Worm (Caenorhabditis elegans): ENCODE data around the gene phf-15.

phf-15 gene

DNA sequence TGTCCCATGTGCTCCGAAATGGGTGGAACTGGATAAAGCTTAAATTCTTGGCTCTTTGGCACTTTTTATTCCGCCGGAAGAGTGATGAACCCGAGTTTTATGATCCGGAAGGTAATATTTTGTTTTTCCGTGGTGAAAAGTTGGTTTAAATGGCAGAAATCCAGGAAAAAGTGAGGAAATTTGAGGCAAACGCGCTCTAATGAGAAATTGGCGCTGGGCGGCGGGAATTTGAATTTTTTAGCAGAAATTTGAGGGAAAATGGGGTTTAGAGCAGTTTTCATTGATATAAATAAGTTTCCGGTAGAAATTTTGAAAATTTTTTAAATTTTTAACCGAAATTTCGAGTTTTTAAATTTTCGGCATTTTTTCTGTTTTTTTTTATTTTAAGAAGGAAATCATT is 11.0 kb upstream of the phf-15 start:
- TF ChIP-seq ztf-1 (GFP tag; conservative IDR thresholded peaks at IDR 0.05), result no peak
- no peak for TF ChIP-seq egl-27 (tag; optimal IDR thresholded peaks at IDR 0.05)
- no peak for TF ChIP-seq alr-1 (tag; optimal IDR thresholded peaks at IDR 0.05)
- no peak for TF ChIP-seq elt-1 (tag; optimal IDR thresholded peaks at IDR 0.05)
- no peak for TF ChIP-seq mdl-1 (tag; optimal IDR thresholded peaks at IDR 0.05)
- TF ChIP-seq nhr-237 (tag; optimal IDR thresholded peaks at IDR 0.05), result no peak
- no peak for TF ChIP-seq C34F6.9 (tag; optimal IDR thresholded peaks at IDR 0.05)
- no peak for TF ChIP-seq R02D3.7 (tag; optimal IDR thresholded peaks at IDR 0.05)
- no peak for TF ChIP-seq ZK546.5 (tag; optimal IDR thresholded peaks at IDR 0.05)

- TF ChIP-seq lsy-2 (tag; optimal IDR thresholded peaks at IDR 0.05) (peak in 1 of 2 experiments; percentile 86), lin-11 (tag; optimal IDR thresholded peaks at IDR 0.05) (no peak)
These were observed 10.5 kb upstream of the phf-15 start for ce11 chrIII:3312111-3312510.

- TF ChIP-seq nhr-21 (tag; optimal IDR thresholded peaks at IDR 0.05) (no peak), sem-4 (tag; optimal IDR thresholded peaks at IDR 0.05) (no peak), sma-9 (GFP tag; optimal IDR thresholded peaks at IDR 0.05) (no peak), sma-9 (tag; optimal IDR thresholded peaks at IDR 0.05) (no peak), C34F6.9 (tag; optimal IDR thresholded peaks at IDR 0.05) (no peak), ztf-11 (tag; optimal IDR thresholded peaks at IDR 0.05) (no peak), Y55F3AM.14 (GFP tag; optimal IDR thresholded peaks at IDR 0.05) (no peak), nhr-11 (tag; optimal IDR thresholded peaks at IDR 0.05) (no peak)
These were observed 4.8 kb upstream of the phf-15 start for ce11 chrIII:3317887-3318286.

ce11 chrIII:3321145-3321544 is 1.5 kb upstream of the phf-15 start, which contains the start of gene Y53G8AR.9:
Gene Y53G8AR.9 (minus strand): TSS chrIII:3321245.
- TF ChIP-seq sma-9 (GFP tag; optimal IDR thresholded peaks at IDR 0.05) (no peak), sma-9 (tag; optimal IDR thresholded peaks at IDR 0.05) (no peak), unc-55 (GFP tag; optimal IDR thresholded peaks at IDR 0.05) (no peak), nhr-21 (tag; optimal IDR thresholded peaks at IDR 0.05) (no peak), alr-1 (tag; optimal IDR thresholded peaks at IDR 0.05) (no peak), F13H6.1 (tag; optimal IDR thresholded peaks at IDR 0.05) (no peak), nhr-12 (tag; optimal IDR thresholded peaks at IDR 0.05) (no peak), skn-1 (tag; optimal IDR thresholded peaks at IDR 0.05) (no peak), fos-1 (tag; optimal IDR thresholded peaks at IDR 0.05) (no peak), blmp-1 (tag; optimal IDR thresholded peaks at IDR 0.05; ENCODE audit: insufficient read depth) (no peak), Y55F3AM.14 (GFP tag; optimal IDR thresholded peaks at IDR 0.05) (no peak), nhr-237 (tag; optimal IDR thresholded peaks at IDR 0.05) (no peak), crh-2 (tag; optimal IDR thresholded peaks at IDR 0.05) (no peak), ztf-4 (tag; optimal IDR thresholded peaks at IDR 0.05) (no peak), aly-2 (tag; optimal IDR thresholded peaks at IDR 0.05) (no peak), lin-11 (tag; optimal IDR thresholded peaks at IDR 0.05) (no peak), zag-1 (tag; optimal IDR thresholded peaks at IDR 0.05) (no peak), nhr-129 (tag; optimal IDR thresholded peaks at IDR 0.05) (no peak)

- TF ChIP-seq nhr-77 (tag; optimal IDR thresholded peaks at IDR 0.05), result no peak
- TF ChIP-seq nhr-6 (tag; optimal IDR thresholded peaks at IDR 0.05), result peak; percentile 65
- TF ChIP-seq sma-3 (GFP tag; optimal IDR thresholded peaks at IDR 0.05), result peak; percentile 35
- no peak for TF ChIP-seq nhr-23 (tag; optimal IDR thresholded peaks at IDR 0.05)
- TF ChIP-seq skn-1 (tag; optimal IDR thresholded peaks at IDR 0.05), result no peak
- no peak for TF ChIP-seq ZK546.5 (tag; optimal IDR thresholded peaks at IDR 0.05)
- no peak for TF ChIP-seq ceh-16 (tag; optimal IDR thresholded peaks at IDR 0.05)
- peak; percentile 56 for TF ChIP-seq nhr-25 (tag; optimal IDR thresholded peaks at IDR 0.05)
- TF ChIP-seq unc-62 (GFP tag; optimal IDR thresholded peaks at IDR 0.05), result no peak
- no peak for TF ChIP-seq mdl-1 (tag; optimal IDR thresholded peaks at IDR 0.05)
- TF ChIP-seq C34F6.9 (tag; optimal IDR thresholded peaks at IDR 0.05), result peak; percentile 80
- TF ChIP-seq lin-13 (GFP tag; optimal IDR thresholded peaks at IDR 0.05), result peak; percentile 54
- TF ChIP-seq mbf-1 (tag; optimal IDR thresholded peaks at IDR 0.05), result no peak
- TF ChIP-seq gmeb-1 (tag; optimal IDR thresholded peaks at IDR 0.05), result peak; percentile 69
- peak; percentile 21 for TF ChIP-seq snpc-4 (tag; optimal IDR thresholded peaks at IDR 0.05)
- no peak for TF ChIP-seq Y55F3AM.14 (GFP tag; optimal IDR thresholded peaks at IDR 0.05)
- peak; percentile 44 for TF ChIP-seq ama-1 (optimal IDR thresholded peaks at IDR 0.05)
- TF ChIP-seq elt-3 (tag; optimal IDR thresholded peaks at IDR 0.05), result no peak
- peak; percentile 42 for TF ChIP-seq crh-2 (tag; optimal IDR thresholded peaks at IDR 0.05)
- TF ChIP-seq elt-1 (tag; optimal IDR thresholded peaks at IDR 0.05), result no peak
- TF ChIP-seq egl-27 (tag; optimal IDR thresholded peaks at IDR 0.05), result no peak
- TF ChIP-seq lsy-2 (tag; optimal IDR thresholded peaks at IDR 0.05), result peak; percentile 69 to 91
- TF ChIP-seq unc-55 (GFP tag; optimal IDR thresholded peaks at IDR 0.05), result peak; percentile 80
- no peak for TF ChIP-seq ztf-1 (GFP tag; conservative IDR thresholded peaks at IDR 0.05)
- TF ChIP-seq fos-1 (tag; optimal IDR thresholded peaks at IDR 0.05), result peak; percentile 43
- TF ChIP-seq R02D3.7 (tag; optimal IDR thresholded peaks at IDR 0.05), result no peak
- peak; percentile 22 for TF ChIP-seq F13H6.1 (tag; optimal IDR thresholded peaks at IDR 0.05)
- TF ChIP-seq nhr-129 (tag; optimal IDR thresholded peaks at IDR 0.05), result peak; percentile 93
- TF ChIP-seq ceh-82 (tag; optimal IDR thresholded peaks at IDR 0.05), result no peak
These were observed 1.3 kb downstream of the phf-15 start for ce11 chrIII:3323906-3324305.

All from whole organism, L2 larva.